Fruit fly (Drosophila melanogaster) whole organism, prepupa: ENCODE data around the gene CG32532.

ENCODE experiments used
- Blimp-1 ChIP-seq: fragments of 200-800 bp; sonication (Bioruptor generic); optimal IDR thresholded peaks from 3 replicates; lab custom pipeline; 2017; ENCODE audit warnings: missing biosample characterization, missing genetic modification characterization, mild to moderate bottlenecking, moderate library complexity, missing genetic modification reagents
- CG11902 ChIP-seq: fragments of 200-800 bp; sonication (Bioruptor generic); optimal IDR thresholded peaks from 3 replicates; lab custom pipeline; 2016; ENCODE audit warnings: missing biosample characterization, missing genetic modification characterization
- CG16779 ChIP-seq: fragments of 200-800 bp; sonication (Bioruptor generic); optimal IDR thresholded peaks from 3 replicates; lab custom pipeline; 2017; ENCODE audit warnings: missing biosample characterization, mild to moderate bottlenecking, missing genetic modification characterization
- CG31627 ChIP-seq: fragments of 200-800 bp; sonication (Bioruptor generic); optimal IDR thresholded peaks from 3 replicates; lab custom pipeline; 2016; ENCODE audit warnings: missing biosample characterization, missing genetic modification characterization
- CG4318 ChIP-seq: fragments of 200-800 bp; sonication (Bioruptor generic); optimal IDR thresholded peaks from 3 replicates; lab custom pipeline; 2017; ENCODE audit warnings: missing biosample characterization, mild to moderate bottlenecking, missing genetic modification characterization
- CG6792 ChIP-seq: fragments of 200-800 bp; sonication (Bioruptor generic); optimal IDR thresholded peaks from 3 replicates; lab custom pipeline; 2016; ENCODE audit warnings: missing biosample characterization, missing genetic modification characterization
- CG9139 ChIP-seq: fragments of 200-800 bp; sonication (Bioruptor generic); optimal IDR thresholded peaks from 3 replicates; lab custom pipeline; 2017; ENCODE audit warnings: missing biosample characterization, mild to moderate bottlenecking, missing genetic modification characterization
- Eip75B ChIP-seq: fragments of 200-800 bp; sonication (Bioruptor generic); optimal IDR thresholded peaks from 3 replicates; lab custom pipeline; 2016; ENCODE audit warnings: missing biosample characterization, missing genetic modification characterization
- Gug ChIP-seq: fragments of 200-800 bp; sonication (Bioruptor generic); IDR thresholded peaks from 2 replicates; pipeline ENCODE4 v1.3.6; 2022; ENCODE audit warnings: missing biosample characterization, missing genetic modification characterization
- acj6 ChIP-seq: fragments of 200-800 bp; sonication (Bioruptor generic); optimal IDR thresholded peaks from 3 replicates; lab custom pipeline; 2016; ENCODE audit warnings: missing biosample characterization, missing genetic modification characterization
- esn ChIP-seq: fragments of 200-800 bp; sonication (Bioruptor generic); optimal IDR thresholded peaks from 2 replicates; lab custom pipeline; 2016; ENCODE audit warnings: missing biosample characterization, mild to moderate bottlenecking, missing genetic modification characterization, moderate library complexity

DNA sequence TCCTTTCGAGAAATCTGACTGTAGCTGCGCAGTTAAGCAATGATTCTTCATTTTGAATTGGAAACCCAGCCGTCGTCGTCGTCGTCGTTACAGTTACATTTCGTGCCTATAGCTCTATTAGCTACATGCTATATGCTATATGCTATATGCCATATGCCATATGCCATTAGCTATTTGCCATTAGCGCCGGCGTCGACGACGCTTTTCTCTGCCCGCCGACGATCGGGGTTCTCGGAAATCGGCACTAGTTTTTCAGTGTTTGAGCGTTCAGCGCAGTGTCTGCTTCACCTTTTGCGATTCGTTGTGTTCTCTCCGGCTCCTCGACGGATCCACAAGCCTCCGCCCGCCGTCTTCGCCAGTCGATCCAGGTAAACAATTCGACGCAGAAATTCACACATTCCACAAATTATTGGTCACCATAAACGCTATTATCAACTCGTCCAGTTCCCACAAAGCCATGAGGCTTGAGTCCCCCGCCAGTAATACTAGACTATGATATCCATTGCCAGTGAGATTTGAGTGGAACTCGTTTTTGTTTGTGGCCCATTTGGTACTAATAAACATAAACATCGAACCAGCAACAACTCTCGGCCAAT lies 43.0 kb downstream of the CG32532 start:
- no peak for TF ChIP-seq esn (GFP tag; lab: Kevin White, UChicago)
- no peak for TF ChIP-seq Eip75B (GFP tag; lab: Kevin White, UChicago)
- TF ChIP-seq Gug (GFP tag; lab: Robert Waterston, UW) = no peak
- no peak for TF ChIP-seq CG4318
- no peak for TF ChIP-seq CG11902 (GFP tag; lab: Kevin White, UChicago)
- no peak for TF ChIP-seq acj6 (GFP tag; lab: Kevin White, UChicago)
- no peak for TF ChIP-seq CG16779 (tag; lab: Kevin White, UChicago)
- TF ChIP-seq CG6792 (GFP tag; lab: Kevin White, UChicago) = no peak
- no peak for TF ChIP-seq CG9139 (GFP tag; lab: Kevin White, UChicago)
- TF ChIP-seq CG31627 (GFP tag; lab: Kevin White, UChicago) = no peak
- TF ChIP-seq Blimp-1 (GFP tag; lab: Kevin White, UChicago) = no peak
